Fruit fly (Drosophila melanogaster) whole organism, prepupa: ENCODE measurements around the gene opm.

Source experiments
- Blimp-1 ChIP-seq: fragments of 200-800 bp; sonication (Bioruptor generic); optimal IDR thresholded peaks from 3 replicates; lab custom pipeline; 2017; ENCODE audit warnings: missing biosample characterization, missing genetic modification characterization, mild to moderate bottlenecking, moderate library complexity, missing genetic modification reagents
- CG10631 ChIP-seq: fragments of 200-800 bp; sonication (Bioruptor generic); optimal IDR thresholded peaks from 2 replicates; lab custom pipeline; 2016; ENCODE audit warnings: missing biosample characterization, missing genetic modification characterization
- CG10669 ChIP-seq: fragments of 200-800 bp; sonication (Bioruptor generic); optimal IDR thresholded peaks from 3 replicates; lab custom pipeline; 2018; ENCODE audit warnings: missing biosample characterization, mild to moderate bottlenecking, missing genetic modification characterization, moderate library complexity
- CG11294 ChIP-seq: fragments of 200-800 bp; sonication (Bioruptor generic); IDR thresholded peaks from 2 replicates; pipeline ENCODE4 v1.3.6; 2022; ENCODE audit warnings: missing biosample characterization, missing genetic modification characterization
- CG11762 ChIP-seq: fragments of 200-800 bp; sonication (Bioruptor generic); optimal IDR thresholded peaks from 3 replicates; lab custom pipeline; 2016; ENCODE audit warnings: missing biosample characterization, missing genetic modification characterization; ENCODE audit not compliant: insufficient read depth
- CG11902 ChIP-seq: fragments of 200-800 bp; sonication (Bioruptor generic); optimal IDR thresholded peaks from 3 replicates; lab custom pipeline; 2016; ENCODE audit warnings: missing biosample characterization, missing genetic modification characterization
- CG15336 ChIP-seq: fragments of 200-800 bp; sonication (Bioruptor generic); IDR thresholded peaks from 2 replicates; pipeline ENCODE4 v1.3.6; 2022; ENCODE audit warnings: missing biosample characterization, missing genetic modification characterization
- CG3032 ChIP-seq: fragments of 200-800 bp; optimal IDR thresholded peaks from 2 replicates; lab custom pipeline; 2019; ENCODE audit warnings: missing biosample characterization, mild to moderate bottlenecking, missing genetic modification characterization, moderate library complexity
- CG32006 ChIP-seq: fragments of 200-800 bp; sonication (Bioruptor generic); optimal IDR thresholded peaks from 3 replicates; lab custom pipeline; 2017; ENCODE audit warnings: missing biosample characterization, mild to moderate bottlenecking, missing genetic modification characterization
- CG34406 ChIP-seq: fragments of 200-800 bp; sonication (Bioruptor generic); optimal IDR thresholded peaks from 3 replicates; lab custom pipeline; 2016; ENCODE audit warnings: missing biosample characterization, missing genetic modification characterization
- CG3919 ChIP-seq: fragments of 200-800 bp; sonication (Bioruptor generic); optimal IDR thresholded peaks from 3 replicates; lab custom pipeline; 2016; ENCODE audit warnings: missing biosample characterization, missing genetic modification characterization
- CG4318 ChIP-seq: fragments of 200-800 bp; sonication (Bioruptor generic); optimal IDR thresholded peaks from 3 replicates; lab custom pipeline; 2017; ENCODE audit warnings: missing biosample characterization, mild to moderate bottlenecking, missing genetic modification characterization
- CG6163 ChIP-seq: fragments of 200-800 bp; sonication (Bioruptor generic); IDR thresholded peaks from 3 replicates; pipeline ENCODE4 v1.3.6; 2022; ENCODE audit warnings: missing biosample characterization, missing genetic modification characterization
- CG6276 ChIP-seq: fragments of 200-800 bp; sonication (Bioruptor generic); optimal IDR thresholded peaks from 2 replicates; lab custom pipeline; 2017; ENCODE audit warnings: missing biosample characterization, mild to moderate bottlenecking, missing genetic modification characterization
- CG6792 ChIP-seq: fragments of 200-800 bp; sonication (Bioruptor generic); optimal IDR thresholded peaks from 3 replicates; lab custom pipeline; 2016; ENCODE audit warnings: missing biosample characterization, missing genetic modification characterization
- CG6808 ChIP-seq: fragments of 200-800 bp; sonication (Bioruptor generic); optimal IDR thresholded peaks from 3 replicates; lab custom pipeline; 2017; ENCODE audit warnings: missing biosample characterization, missing genetic modification characterization, mild to moderate bottlenecking, moderate library complexity, missing genetic modification reagents
- CG8319 ChIP-seq: fragments of 200-800 bp; sonication (Bioruptor generic); optimal IDR thresholded peaks from 3 replicates; lab custom pipeline; 2016; ENCODE audit warnings: missing biosample characterization, missing genetic modification characterization
- CG8632 ChIP-seq: fragments of 200-800 bp; sonication (Bioruptor generic); optimal IDR thresholded peaks from 3 replicates; lab custom pipeline; 2016; ENCODE audit warnings: missing biosample characterization, missing genetic modification characterization
- CG9139 ChIP-seq: fragments of 200-800 bp; sonication (Bioruptor generic); optimal IDR thresholded peaks from 3 replicates; lab custom pipeline; 2017; ENCODE audit warnings: missing biosample characterization, mild to moderate bottlenecking, missing genetic modification characterization
- Eip75B ChIP-seq: fragments of 200-800 bp; sonication (Bioruptor generic); optimal IDR thresholded peaks from 3 replicates; lab custom pipeline; 2016; ENCODE audit warnings: missing biosample characterization, missing genetic modification characterization
- Eip78C ChIP-seq: fragments of 200-800 bp; sonication (Bioruptor generic); peaks from one replicate; lab custom pipeline; 2016; ENCODE audit warnings: missing biosample characterization, missing genetic modification characterization
- Eip93F ChIP-seq: fragments of 200-800 bp; sonication (Bioruptor generic); optimal IDR thresholded peaks from 2 replicates; lab custom pipeline; 2016; ENCODE audit warnings: missing biosample characterization, mild to moderate bottlenecking, missing genetic modification characterization
- Ets21C ChIP-seq: fragments of 200-800 bp; sonication (Bioruptor generic); optimal IDR thresholded peaks from 3 replicates; lab custom pipeline; 2016; ENCODE audit warnings: missing biosample characterization, missing genetic modification characterization
- Ets96B ChIP-seq: fragments of 200-800 bp; optimal IDR thresholded peaks from 2 replicates; lab custom pipeline; 2019; ENCODE audit warnings: missing biosample characterization, mild to moderate bottlenecking, missing genetic modification characterization, moderate library complexity
- Gug ChIP-seq: fragments of 200-800 bp; sonication (Bioruptor generic); IDR thresholded peaks from 2 replicates; pipeline ENCODE4 v1.3.6; 2022; ENCODE audit warnings: missing biosample characterization, missing genetic modification characterization
- Hr38 ChIP-seq: sonication (Bioruptor generic); optimal IDR thresholded peaks from 2 replicates; lab custom pipeline; 2016; ENCODE audit warnings: missing biosample characterization, missing genetic modification characterization
- Hr4 ChIP-seq: fragments of 200-800 bp; sonication (Bioruptor generic); optimal IDR thresholded peaks from 3 replicates; lab custom pipeline; 2016; ENCODE audit warnings: missing biosample characterization, missing genetic modification characterization
- Lpt ChIP-seq: fragments of 200-800 bp; sonication (Bioruptor generic); optimal IDR thresholded peaks from 3 replicates; lab custom pipeline; 2016; ENCODE audit warnings: missing biosample characterization, missing genetic modification characterization
- Met ChIP-seq: fragments of 200-800 bp; sonication (Bioruptor generic); optimal IDR thresholded peaks from 3 replicates; lab custom pipeline; 2016; ENCODE audit warnings: missing biosample characterization, missing genetic modification characterization
- OdsH ChIP-seq: fragments of 200-800 bp; sonication (Bioruptor generic); optimal IDR thresholded peaks from 3 replicates; lab custom pipeline; 2016; ENCODE audit warnings: missing biosample characterization, missing genetic modification characterization
- Smox ChIP-seq: fragments of 200-800 bp; sonication (Bioruptor generic); optimal IDR thresholded peaks from 3 replicates; lab custom pipeline; 2016; ENCODE audit warnings: missing biosample characterization, missing genetic modification characterization
- Sox14 ChIP-seq: fragments of 200-800 bp; sonication (Bioruptor generic); optimal IDR thresholded peaks from 3 replicates; lab custom pipeline; 2016; ENCODE audit warnings: missing biosample characterization, missing genetic modification characterization
- Sox15 ChIP-seq: fragments of 200-800 bp; sonication (Bioruptor generic); optimal IDR thresholded peaks from 3 replicates; lab custom pipeline; 2016; ENCODE audit warnings: missing biosample characterization, missing genetic modification characterization
- achi ChIP-seq: fragments of 200-800 bp; sonication (Bioruptor generic); optimal IDR thresholded peaks from 3 replicates; lab custom pipeline; 2016; ENCODE audit warnings: missing biosample characterization, missing genetic modification characterization
- acj6 ChIP-seq: fragments of 200-800 bp; sonication (Bioruptor generic); optimal IDR thresholded peaks from 3 replicates; lab custom pipeline; 2016; ENCODE audit warnings: missing biosample characterization, missing genetic modification characterization
- cyc ChIP-seq: fragments of 200-800 bp; sonication (Bioruptor generic); optimal IDR thresholded peaks from 3 replicates; lab custom pipeline; 2016; ENCODE audit warnings: missing biosample characterization, missing genetic modification characterization
- dac ChIP-seq: fragments of 200-800 bp; sonication (Bioruptor generic); optimal IDR thresholded peaks from 2 replicates; lab custom pipeline; 2017; ENCODE audit warnings: missing biosample characterization, mild to moderate bottlenecking, missing genetic modification characterization
- dsx ChIP-seq: fragments of 200-800 bp; optimal IDR thresholded peaks from 3 replicates; lab custom pipeline; 2019; ENCODE audit warnings: missing biosample characterization, mild to moderate bottlenecking, missing genetic modification characterization, moderate library complexity; ENCODE audit not compliant: poor library complexity, severe bottlenecking
- eg ChIP-seq: fragments of 200-800 bp; sonication (Bioruptor generic); IDR thresholded peaks from 3 replicates; pipeline ENCODE4 v1.3.6; 2022; ENCODE audit warnings: missing biosample characterization, missing genetic modification characterization
- esn ChIP-seq: fragments of 200-800 bp; sonication (Bioruptor generic); optimal IDR thresholded peaks from 2 replicates; lab custom pipeline; 2016; ENCODE audit warnings: missing biosample characterization, mild to moderate bottlenecking, missing genetic modification characterization, moderate library complexity
- fd85E ChIP-seq: fragments of 200-800 bp; sonication (Bioruptor generic); optimal IDR thresholded peaks from 3 replicates; lab custom pipeline; 2016; ENCODE audit warnings: missing biosample characterization, missing genetic modification characterization
- net ChIP-seq: fragments of 200-800 bp; sonication (Bioruptor generic); optimal IDR thresholded peaks from 3 replicates; lab custom pipeline; 2016; ENCODE audit warnings: missing biosample characterization, missing genetic modification characterization
- pdm3 ChIP-seq: fragments of 200-800 bp; sonication (Bioruptor generic); optimal IDR thresholded peaks from 3 replicates; lab custom pipeline; 2016; ENCODE audit warnings: missing biosample characterization, missing genetic modification characterization
- salr ChIP-seq, 2 experiments: fragments of 200-800 bp; sonication (Bioruptor generic); optimal IDR thresholded peaks; 3 replicates each; lab custom pipeline; 2016 to 2018; ENCODE audit warnings: missing biosample characterization in 2 of 2, missing genetic modification characterization in 2 of 2, mild to moderate bottlenecking in 1 of 2
- spab ChIP-seq: fragments of 200-800 bp; sonication (Bioruptor generic); optimal IDR thresholded peaks from 2 replicates; lab custom pipeline; 2017; ENCODE audit warnings: missing biosample characterization, mild to moderate bottlenecking, missing genetic modification characterization, missing genetic modification reagents
- ss ChIP-seq, 2 experiments: fragments of 200-800 bp; sonication (Bioruptor generic); optimal IDR thresholded peaks; 2 replicates in 1 of 2; 3 replicates in 1 of 2; lab custom pipeline; 2017 to 2018; ENCODE audit warnings: mild to moderate bottlenecking in 2 of 2, missing biosample characterization in 2 of 2, missing genetic modification characterization in 2 of 2, moderate library complexity in 1 of 2
- svp ChIP-seq: fragments of 200-800 bp; sonication (Bioruptor generic); peaks from one replicate; lab custom pipeline; 2016; ENCODE audit warnings: missing biosample characterization, missing genetic modification characterization
- vri ChIP-seq: fragments of 200-800 bp; sonication (Bioruptor generic); optimal IDR thresholded peaks from 3 replicates; lab custom pipeline; 2016; ENCODE audit warnings: missing biosample characterization, mild to moderate bottlenecking, missing genetic modification characterization

Gene opm

dm6 chrX:15024728-15025127 lies 41.5 kb downstream of the opm start:
- TF ChIP-seq Eip78C (no peak), Sox15 (GFP tag; lab: Kevin White, UChicago) (no peak)

dm6 chrX:15023826-15024545 lies 42.2 kb downstream of the opm start, which contains the start of gene be:
Gene be, plus strand, starts transcription at chrX:15024436.
- peak; percentile 59 for TF ChIP-seq CG6163 (GFP tag; lab: Robert Waterston, UW)
- peak; percentile 76 for TF ChIP-seq svp (GFP tag; lab: Kevin White, UChicago)
- TF ChIP-seq achi = peak; percentile 53
- peak; percentile 41 to 66 for TF ChIP-seq ss (GFP tag; optimal IDR thresholded peaks at IDR 0.05; lab: Kevin White, UChicago)
- TF ChIP-seq salr (GFP tag; optimal IDR thresholded peaks at IDR 0.05; lab: Kevin White, UChicago) = peak in 1 of 2 experiments; percentile 68
- TF ChIP-seq Sox14 (GFP tag; lab: Kevin White, UChicago) = peak; percentile 24
- peak; percentile 18 for TF ChIP-seq CG10669
- TF ChIP-seq Hr38 (GFP tag; lab: Kevin White, UChicago) = no peak
- TF ChIP-seq CG34406 (GFP tag; lab: Kevin White, UChicago) = peak; percentile 66
- peak; percentile 80 for TF ChIP-seq CG3032 (tag; lab: Kevin White, UChicago)
- peak; percentile 45 for TF ChIP-seq CG3919 (GFP tag; lab: Kevin White, UChicago)
- TF ChIP-seq Smox (GFP tag; lab: Kevin White, UChicago) = peak; percentile 16
- TF ChIP-seq acj6 = peak; percentile 14
- TF ChIP-seq Hr4 (GFP tag; lab: Kevin White, UChicago) = no peak
- TF ChIP-seq CG11294 (GFP tag; lab: Robert Waterston, UW) = no peak; the same call in 1 of the 2 replicates
- TF ChIP-seq Gug (GFP tag; lab: Robert Waterston, UW) = peak; percentile 36; the same call in 1 of the 2 replicates
- TF ChIP-seq net = no peak
- no peak for TF ChIP-seq CG8319 (GFP tag; lab: Kevin White, UChicago)
- TF ChIP-seq Eip78C = peak; percentile 76
- peak; percentile 63 for TF ChIP-seq CG15336 (GFP tag; lab: Robert Waterston, UW)
- TF ChIP-seq fd85E (GFP tag; lab: Kevin White, UChicago) = no peak
- TF ChIP-seq Ets21C (GFP tag; lab: Kevin White, UChicago) = no peak
- TF ChIP-seq eg (GFP tag; lab: Robert Waterston, UW) = peak; percentile 43; the same call in 2 of the 3 replicates
- TF ChIP-seq Ets96B (tag; lab: Kevin White, UChicago) = peak; percentile 76
- TF ChIP-seq pdm3 (GFP tag; lab: Kevin White, UChicago) = peak; percentile 32
- TF ChIP-seq spab (GFP tag; lab: Kevin White, UChicago) = peak; percentile 49
- TF ChIP-seq Lpt (GFP tag; lab: Kevin White, UChicago) = no peak
- peak; percentile 11 for TF ChIP-seq cyc
- peak; percentile 75 for TF ChIP-seq CG32006 (GFP tag; lab: Kevin White, UChicago)
- TF ChIP-seq CG6792 (GFP tag; lab: Kevin White, UChicago) = peak; percentile 56
- peak; percentile 70 for TF ChIP-seq CG10631 (GFP tag; lab: Kevin White, UChicago)
- TF ChIP-seq CG4318 (GFP tag; lab: Kevin White, UChicago) = peak; percentile 29
- TF ChIP-seq CG6808 (GFP tag; lab: Kevin White, UChicago) = peak; percentile 54
- no peak for TF ChIP-seq Eip75B
- peak; percentile 41 for TF ChIP-seq Eip93F
- peak; percentile 75 for TF ChIP-seq CG8632 (GFP tag; lab: Kevin White, UChicago)
- peak; percentile 55 for TF ChIP-seq CG6276 (GFP tag; lab: Kevin White, UChicago)
- TF ChIP-seq Met = peak; percentile 18
- peak; percentile 16 for TF ChIP-seq Sox15 (GFP tag; lab: Kevin White, UChicago)
- no peak for TF ChIP-seq dac (GFP tag; lab: Kevin White, UChicago)
- peak; percentile 32 for TF ChIP-seq OdsH (GFP tag; lab: Kevin White, UChicago)
- TF ChIP-seq vri (GFP tag; lab: Kevin White, UChicago) = peak; percentile 33
- TF ChIP-seq CG11902 (GFP tag; lab: Kevin White, UChicago) = peak; percentile 4
- TF ChIP-seq esn (GFP tag; lab: Kevin White, UChicago) = peak; percentile 74
- peak; percentile 59 for TF ChIP-seq dsx (GFP tag; lab: Kevin White, UChicago)
- TF ChIP-seq CG9139 = peak; percentile 22
- TF ChIP-seq CG11762 (GFP tag; lab: Kevin White, UChicago) = peak; percentile 57
- TF ChIP-seq Blimp-1 (GFP tag; lab: Kevin White, UChicago) = peak; percentile 53
